Worm (Caenorhabditis elegans) whole organism, L4 larva: ENCODE results near the gene oac-1.

ENCODE experiments used
- D1046.2 ChIP-seq: fragments of 200-800 bp; sonication (Bioruptor generic); IDR thresholded peaks from 2 replicates; pipeline ENCODE4 v1.3.6; 2022; ENCODE audit warnings: missing genetic modification characterization, missing compliant biosample characterization
- F37D6.2 ChIP-seq: sonication (generic microtip); optimal IDR thresholded peaks from 2 replicates; lab custom pipeline; 2016; ENCODE audit warnings: mild to moderate bottlenecking, missing genetic modification characterization, missing compliant biosample characterization
- T26A8.4 ChIP-seq: fragments of 200-800 bp; sonication (Bioruptor generic); IDR thresholded peaks from 2 replicates; pipeline ENCODE4 v1.3.6; 2022; ENCODE audit warnings: missing genetic modification characterization, missing compliant biosample characterization
- ZK337.2 ChIP-seq: fragments of 200-800 bp; sonication (Bioruptor generic); IDR thresholded peaks from 2 replicates; pipeline ENCODE4 v1.3.6; 2022; ENCODE audit warnings: missing genetic modification reagents, missing genetic modification characterization, missing compliant biosample characterization
- attf-4 ChIP-seq: sonication (generic microtip); optimal IDR thresholded peaks from 3 replicates; lab custom pipeline; 2017; ENCODE audit warnings: missing biosample characterization, missing genetic modification characterization
- ceh-20 ChIP-seq: fragments of 200-800 bp; sonication (Bioruptor generic); IDR thresholded peaks from 2 replicates; pipeline ENCODE4 v1.3.6; 2022; ENCODE audit warnings: missing genetic modification reagents, missing genetic modification characterization, missing compliant biosample characterization
- ceh-28 ChIP-seq: fragments of 150-350 bp; optimal IDR thresholded peaks from 2 replicates; lab custom pipeline; 2014; ENCODE audit warnings: missing biosample characterization, missing genetic modification reagents, missing genetic modification characterization
- ceh-44 ChIP-seq: fragments of 200-800 bp; sonication (Bioruptor generic); IDR thresholded peaks from 2 replicates; pipeline ENCODE4 v1.3.6; 2022; ENCODE audit warnings: missing genetic modification reagents, missing genetic modification characterization, missing compliant biosample characterization
- cey-2 ChIP-seq: sonication (generic microtip); optimal IDR thresholded peaks from 3 replicates; lab custom pipeline; 2017; ENCODE audit warnings: missing genetic modification characterization, mild to moderate bottlenecking, missing compliant biosample characterization, antibody characterized with exemption, borderline replicate concordance; ENCODE audit not compliant: insufficient read depth
- dmd-6 ChIP-seq: fragments of 200-800 bp; sonication (Bioruptor generic); IDR thresholded peaks from 2 replicates; pipeline ENCODE4 v1.3.6; 2022; ENCODE audit warnings: missing genetic modification reagents, missing genetic modification characterization, missing compliant biosample characterization
- egl-27 ChIP-seq: sonication (generic microtip); optimal IDR thresholded peaks from 3 replicates; lab custom pipeline; 2017; ENCODE audit warnings: missing biosample characterization, missing genetic modification reagents, missing genetic modification characterization
- egl-43 ChIP-seq: fragments of 200-800 bp; sonication (Bioruptor generic); IDR thresholded peaks from 2 replicates; pipeline ENCODE4 v1.3.6; 2022; ENCODE audit warnings: missing genetic modification reagents, missing genetic modification characterization, missing compliant biosample characterization
- fkh-10 ChIP-seq: fragments of 150-350 bp; optimal IDR thresholded peaks from 2 replicates; lab custom pipeline; 2014; ENCODE audit warnings: missing biosample characterization, missing genetic modification reagents, missing genetic modification characterization
- hif-1 ChIP-seq, 2 experiments: sonication (generic microtip); optimal IDR thresholded peaks; 2 replicates each; lab custom pipeline; 2016 to 2017; ENCODE audit warnings: missing compliant biosample characterization in 2 of 2, missing genetic modification characterization in 2 of 2, missing genetic modification reagents in 2 of 2, missing genotype in 2 of 2, mild to moderate bottlenecking in 1 of 2
- hlh-11 ChIP-seq: fragments of 200-800 bp; sonication (Bioruptor generic); optimal IDR thresholded peaks from 2 replicates; lab custom pipeline; 2018; ENCODE audit warnings: mild to moderate bottlenecking, missing genetic modification characterization, missing compliant biosample characterization
- jun-1 ChIP-seq: fragments of 150-350 bp; optimal IDR thresholded peaks from 2 replicates; lab custom pipeline; 2014; ENCODE audit warnings: missing biosample characterization, missing genetic modification reagents, missing genetic modification characterization
- lim-7 ChIP-seq: fragments of 200-800 bp; sonication (Bioruptor generic); IDR thresholded peaks from 2 replicates; pipeline ENCODE4 v1.3.6; 2022; ENCODE audit warnings: missing genetic modification characterization, missing compliant biosample characterization
- lin-1 ChIP-seq: fragments of 200-800 bp; sonication (Bioruptor generic); IDR thresholded peaks from 2 replicates; pipeline ENCODE4 v1.3.6; 2022; ENCODE audit warnings: missing genetic modification reagents, missing genetic modification characterization, missing compliant biosample characterization
- lin-15B ChIP-seq: fragments of 150-350 bp; sonication (generic microtip); optimal IDR thresholded peaks from 3 replicates; lab custom pipeline; 2014; ENCODE audit warnings: missing biosample characterization, missing genetic modification characterization
- madf-9 ChIP-seq: fragments of 200-800 bp; sonication (Bioruptor generic); conservative IDR thresholded peaks from 2 replicates; pipeline ENCODE4 v1.3.6; 2022; ENCODE audit warnings: missing genetic modification reagents, missing genetic modification characterization, missing compliant biosample characterization
- mdl-1 ChIP-seq, 2 experiments: fragments of 150-350 bp in 1 of 2; sonication (generic microtip) in 1 of 2; optimal IDR thresholded peaks; 2 replicates each; lab custom pipeline; 2014 to 2017; ENCODE audit warnings: missing biosample characterization in 2 of 2, missing genetic modification characterization in 2 of 2
- mxl-3 ChIP-seq: fragments of 200-800 bp; sonication (Bioruptor generic); optimal IDR thresholded peaks from 2 replicates; lab custom pipeline; 2018; ENCODE audit warnings: mild to moderate bottlenecking, missing genetic modification characterization, missing compliant biosample characterization
- nhr-102 ChIP-seq: sonication (generic microtip); optimal IDR thresholded peaks from 2 replicates; lab custom pipeline; 2016; ENCODE audit warnings: mild to moderate bottlenecking, missing genetic modification characterization, moderate library complexity, missing compliant biosample characterization
- nhr-111 ChIP-seq: fragments of 200-800 bp; sonication (Bioruptor generic); optimal IDR thresholded peaks from 2 replicates; lab custom pipeline; 2018; ENCODE audit warnings: mild to moderate bottlenecking, missing genetic modification characterization, missing compliant biosample characterization
- nhr-25 ChIP-seq: sonication (generic microtip); optimal IDR thresholded peaks from 2 replicates; lab custom pipeline; 2017; ENCODE audit warnings: missing genetic modification characterization, mild to moderate bottlenecking, missing compliant biosample characterization, antibody characterized with exemption, moderate library complexity, borderline replicate concordance; ENCODE audit not compliant: insufficient read depth
- nhr-76 ChIP-seq: fragments of 150-350 bp; optimal IDR thresholded peaks from 2 replicates; lab custom pipeline; 2014; ENCODE audit warnings: missing biosample characterization, missing genetic modification characterization
- pha-4 ChIP-seq, 2 experiments: fragments of 150-350 bp in 1 of 2; fragments of 200-800 bp in 1 of 2; sonication (Bioruptor generic) in 1 of 2; IDR thresholded peaks in 1 of 2; optimal IDR thresholded peaks in 1 of 2; 2 replicates each; pipeline versions ENCODE4 v1.3.6 to Lab custom; 2014 to 2022; ENCODE audit warnings: missing genetic modification characterization in 2 of 2, missing genetic modification reagents in 2 of 2, missing biosample characterization in 1 of 2, missing compliant biosample characterization in 1 of 2
- php-3 ChIP-seq: fragments of 200-800 bp; sonication (Bioruptor generic); IDR thresholded peaks from 2 replicates; pipeline ENCODE4 v1.3.6; 2022; ENCODE audit warnings: missing genetic modification reagents, missing genetic modification characterization, missing compliant biosample characterization
- pqm-1 ChIP-seq: sonication (generic microtip); optimal IDR thresholded peaks from 2 replicates; lab custom pipeline; 2017; ENCODE audit warnings: missing biosample characterization, missing genetic modification characterization
- saeg-2 ChIP-seq: fragments of 200-800 bp; sonication (Bioruptor generic); IDR thresholded peaks from 2 replicates; pipeline ENCODE4 v1.3.6; 2022; ENCODE audit warnings: missing genetic modification reagents, missing genetic modification characterization, missing compliant biosample characterization
- snpc-1.2 ChIP-seq: fragments of 200-800 bp; sonication (Bioruptor generic); IDR thresholded peaks from 2 replicates; pipeline ENCODE4 v1.3.6; 2022; ENCODE audit warnings: missing genetic modification reagents, missing genetic modification characterization, missing compliant biosample characterization
- spr-1 ChIP-seq: sonication (generic microtip); optimal IDR thresholded peaks from 2 replicates; lab custom pipeline; 2016; ENCODE audit warnings: mild to moderate bottlenecking, missing genetic modification characterization, missing compliant biosample characterization
- tag-97 ChIP-seq: fragments of 200-800 bp; sonication (Bioruptor generic); IDR thresholded peaks from 2 replicates; pipeline ENCODE4 v1.3.6; 2022; ENCODE audit warnings: missing genetic modification characterization, missing compliant biosample characterization
- unc-130 ChIP-seq: sonication (generic microtip); optimal IDR thresholded peaks from 2 replicates; lab custom pipeline; 2016; ENCODE audit warnings: missing genetic modification reagents, missing genetic modification characterization, missing compliant biosample characterization
- unc-62 ChIP-seq, 3 experiments: fragments of 150-350 bp in 1 of 3; sonication (generic microtip); optimal IDR thresholded peaks in 2 of 3; peaks in 1 of 3; 1 replicate in 1 of 3; 2 replicates in 2 of 3; lab custom pipeline; 2014 to 2017; ENCODE audit warnings: missing biosample characterization in 3 of 3, missing genetic modification characterization in 3 of 3, missing genetic modification reagents in 3 of 3, missing genotype in 1 of 3
- zfp-3 ChIP-seq: fragments of 200-800 bp; sonication (Bioruptor generic); conservative IDR thresholded peaks from 2 replicates; pipeline ENCODE4 v1.3.6; 2022; ENCODE audit warnings: missing genetic modification reagents, missing genetic modification characterization, missing compliant biosample characterization
- zip-2 ChIP-seq: fragments of 150-350 bp; optimal IDR thresholded peaks from 2 replicates; lab custom pipeline; 2014; ENCODE audit warnings: missing biosample characterization, missing genetic modification characterization
- ztf-11 ChIP-seq: fragments of 150-350 bp; optimal IDR thresholded peaks from 2 replicates; lab custom pipeline; 2014; ENCODE audit warnings: missing biosample characterization, missing genetic modification characterization
- ztf-7 ChIP-seq: fragments of 150-350 bp; optimal IDR thresholded peaks from 2 replicates; lab custom pipeline; 2014; ENCODE audit warnings: missing biosample characterization, missing genetic modification characterization

Gene oac-1

ce11 chrV:19521351-19522278 is 34.2 kb downstream of the oac-1 start (continued):
- TF ChIP-seq unc-62 (GFP tag; optimal IDR thresholded peaks at IDR 0.05 in 1 of 2; lab: Kevin White, UChicago): peak in 1 of 2 experiments; percentile 93
- no peak for TF ChIP-seq unc-62 (tag; optimal IDR thresholded peaks at IDR 0.05; lab: Kevin White, UChicago)
- no peak for TF ChIP-seq pqm-1 (tag; lab: Kevin White, UChicago)
- no peak for TF ChIP-seq lin-15B (tag; lab: Kevin White, UChicago)
- TF ChIP-seq unc-130 (GFP tag; lab: Kevin White, UChicago): no peak
- TF ChIP-seq nhr-76 (tag; lab: Kevin White, UChicago): no peak
- TF ChIP-seq madf-9: peak; percentile 55; the same call in 1 of the 2 replicates
- TF ChIP-seq lim-7: 0 out of 2 replicates have a peak, but pooled peaks have one; percentile 40
- TF ChIP-seq dmd-6: peak; percentile 65
- no peak for TF ChIP-seq fkh-10 (GFP tag; lab: Kevin White, UChicago)
- peak; percentile 43 for TF ChIP-seq hlh-11 (tag; lab: Kevin White, UChicago)
- no peak for TF ChIP-seq D1046.2
- peak; percentile 70 for TF ChIP-seq ceh-20 (GFP tag; lab: Robert Waterston, UW)
- TF ChIP-seq mxl-3: no peak
- peak; percentile 39; the same call in 1 of the 2 replicates for TF ChIP-seq php-3
- no peak for TF ChIP-seq nhr-102
- no peak for TF ChIP-seq pha-4 (GFP tag; IDR thresholded peaks at IDR 0.05; lab: Robert Waterston, UW)
- no peak for TF ChIP-seq pha-4 (tag; optimal IDR thresholded peaks at IDR 0.05; lab: Kevin White, UChicago)
- TF ChIP-seq ztf-11 (tag; lab: Kevin White, UChicago): no peak
- TF ChIP-seq saeg-2 (GFP tag; lab: Robert Waterston, UW): peak; percentile 41; the same call in 1 of the 2 replicates
- peak; percentile 46 to 76 for TF ChIP-seq mdl-1 (tag; optimal IDR thresholded peaks at IDR 0.05; lab: Kevin White, UChicago)
- TF ChIP-seq nhr-25 (tag; lab: Kevin White, UChicago): no peak
- TF ChIP-seq cey-2 (tag; lab: Kevin White, UChicago): no peak
- no peak for TF ChIP-seq ZK337.2
- no peak for TF ChIP-seq lin-1
- TF ChIP-seq egl-27: no peak
- no peak for TF ChIP-seq ztf-7
- TF ChIP-seq ceh-44 (GFP tag; lab: Robert Waterston, UW): no peak
- no peak for TF ChIP-seq F37D6.2 (tag; lab: Kevin White, UChicago)
- TF ChIP-seq spr-1 (tag; lab: Kevin White, UChicago): peak; percentile 42
- TF ChIP-seq hif-1 (tag; optimal IDR thresholded peaks at IDR 0.05; lab: Kevin White, UChicago): peak in 1 of 2 experiments; percentile 57
- TF ChIP-seq T26A8.4 (GFP tag; lab: Robert Waterston, UW): peak; percentile 77
- peak; percentile 81 for TF ChIP-seq egl-43 (GFP tag; lab: Robert Waterston, UW)
- no peak for TF ChIP-seq zip-2
- 0 out of 2 replicates have a peak, but pooled peaks have one; percentile 56 for TF ChIP-seq zfp-3 (GFP tag; lab: Robert Waterston, UW)
- no peak for TF ChIP-seq snpc-1.2
- TF ChIP-seq ceh-28 (tag; lab: Kevin White, UChicago): no peak
- no peak for TF ChIP-seq jun-1 (tag; lab: Kevin White, UChicago)
- TF ChIP-seq tag-97 (GFP tag; lab: Robert Waterston, UW): no peak
- no peak for TF ChIP-seq attf-4 (tag; lab: Kevin White, UChicago)
- no peak for TF ChIP-seq nhr-111 (GFP tag; lab: Kevin White, UChicago)
